Worm (Caenorhabditis elegans) whole organism, L4 larva: ENCODE data around the gene R06B9.5.

Experiments
- egl-43 ChIP-seq: fragments of 200-800 bp; sonication (Bioruptor generic); IDR thresholded peaks from 2 replicates; pipeline ENCODE4 v1.3.6; 2022; ENCODE audit warnings: missing genetic modification reagents, missing genetic modification characterization, missing compliant biosample characterization
- mxl-3 ChIP-seq: fragments of 200-800 bp; sonication (Bioruptor generic); optimal IDR thresholded peaks from 2 replicates; lab custom pipeline; 2018; ENCODE audit warnings: mild to moderate bottlenecking, missing genetic modification characterization, missing compliant biosample characterization
- nhr-111 ChIP-seq: fragments of 200-800 bp; sonication (Bioruptor generic); optimal IDR thresholded peaks from 2 replicates; lab custom pipeline; 2018; ENCODE audit warnings: mild to moderate bottlenecking, missing genetic modification characterization, missing compliant biosample characterization
- pha-4 ChIP-seq, 2 experiments: fragments of 150-350 bp in 1 of 2; fragments of 200-800 bp in 1 of 2; sonication (Bioruptor generic) in 1 of 2; IDR thresholded peaks in 1 of 2; optimal IDR thresholded peaks in 1 of 2; 2 replicates each; pipeline versions ENCODE4 v1.3.6 to Lab custom; 2014 to 2022; ENCODE audit warnings: missing genetic modification characterization in 2 of 2, missing genetic modification reagents in 2 of 2, missing biosample characterization in 1 of 2, missing compliant biosample characterization in 1 of 2
- saeg-2 ChIP-seq: fragments of 200-800 bp; sonication (Bioruptor generic); IDR thresholded peaks from 2 replicates; pipeline ENCODE4 v1.3.6; 2022; ENCODE audit warnings: missing genetic modification reagents, missing genetic modification characterization, missing compliant biosample characterization
- set-16 ChIP-seq: fragments of 200-800 bp; sonication (Bioruptor generic); IDR thresholded peaks from 2 replicates; pipeline ENCODE4 v1.3.6; 2022; ENCODE audit warnings: missing genetic modification reagents, missing genetic modification characterization, missing compliant biosample characterization

R06B9.5 gene

DNA sequence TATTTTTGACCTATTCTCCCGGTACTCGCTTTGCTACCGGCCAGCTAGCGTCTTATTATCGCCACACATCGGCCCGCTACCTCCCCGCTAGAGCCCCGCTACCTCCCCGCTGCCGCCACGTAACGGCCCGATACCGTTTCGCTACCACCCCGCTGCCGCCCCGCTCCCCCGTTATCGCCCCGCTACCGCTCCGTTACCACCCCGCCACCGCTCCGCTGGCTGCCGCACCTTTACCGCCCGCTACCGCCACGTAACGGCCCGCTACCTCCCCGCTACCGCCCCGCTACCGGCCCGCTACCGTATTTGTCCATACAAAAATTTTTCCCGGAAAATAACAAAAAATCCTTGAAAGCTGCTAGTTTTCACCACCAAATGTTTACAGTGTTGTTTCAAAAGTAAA is 49.5 kb downstream of the R06B9.5 start:
- TF ChIP-seq nhr-111 (GFP tag; lab: Kevin White, UChicago) (no peak), mxl-3 (no peak), set-16 (peak; percentile 98), pha-4 (GFP tag; IDR thresholded peaks at IDR 0.05; lab: Robert Waterston, UW) (peak; percentile 32; the same call in 1 of the 2 replicates), pha-4 (tag; optimal IDR thresholded peaks at IDR 0.05; lab: Kevin White, UChicago) (no peak), egl-43 (GFP tag; lab: Robert Waterston, UW) (peak; percentile 58; the same call in 1 of the 2 replicates), saeg-2 (GFP tag; lab: Robert Waterston, UW) (0 out of 2 replicates have a peak, but pooled peaks have one; percentile 6)
